Fruit fly (Drosophila melanogaster) whole organism, prepupa: ENCODE data around the gene CG1637.
A peak's percentile ranks its signal among the peaks of the same experiment; 100 is the strongest.

Experiments used
- CG10669 ChIP-seq: fragments of 200-800 bp; sonication (Bioruptor generic); optimal IDR thresholded peaks from 3 replicates; lab custom pipeline; 2018; ENCODE audit warnings: missing biosample characterization, mild to moderate bottlenecking, missing genetic modification characterization, moderate library complexity
- CG16779 ChIP-seq: fragments of 200-800 bp; sonication (Bioruptor generic); optimal IDR thresholded peaks from 3 replicates; lab custom pipeline; 2017; ENCODE audit warnings: missing biosample characterization, mild to moderate bottlenecking, missing genetic modification characterization
- CG3032 ChIP-seq: fragments of 200-800 bp; optimal IDR thresholded peaks from 2 replicates; lab custom pipeline; 2019; ENCODE audit warnings: missing biosample characterization, mild to moderate bottlenecking, missing genetic modification characterization, moderate library complexity
- CG6276 ChIP-seq: fragments of 200-800 bp; sonication (Bioruptor generic); optimal IDR thresholded peaks from 2 replicates; lab custom pipeline; 2017; ENCODE audit warnings: missing biosample characterization, mild to moderate bottlenecking, missing genetic modification characterization
- CG8319 ChIP-seq: fragments of 200-800 bp; sonication (Bioruptor generic); optimal IDR thresholded peaks from 3 replicates; lab custom pipeline; 2016; ENCODE audit warnings: missing biosample characterization, missing genetic modification characterization
- Eip78C ChIP-seq: fragments of 200-800 bp; sonication (Bioruptor generic); peaks from one replicate; lab custom pipeline; 2016; ENCODE audit warnings: missing biosample characterization, missing genetic modification characterization
- Gug ChIP-seq: fragments of 200-800 bp; sonication (Bioruptor generic); IDR thresholded peaks from 2 replicates; pipeline ENCODE4 v1.3.6; 2022; ENCODE audit warnings: missing biosample characterization, missing genetic modification characterization
- OdsH ChIP-seq: fragments of 200-800 bp; sonication (Bioruptor generic); optimal IDR thresholded peaks from 3 replicates; lab custom pipeline; 2016; ENCODE audit warnings: missing biosample characterization, missing genetic modification characterization
- lz ChIP-seq: fragments of 200-800 bp; sonication (Bioruptor generic); optimal IDR thresholded peaks from 3 replicates; lab custom pipeline; 2016; ENCODE audit warnings: missing biosample characterization, missing genetic modification characterization
- spab ChIP-seq: fragments of 200-800 bp; sonication (Bioruptor generic); optimal IDR thresholded peaks from 2 replicates; lab custom pipeline; 2017; ENCODE audit warnings: missing biosample characterization, mild to moderate bottlenecking, missing genetic modification characterization, missing genetic modification reagents
- svp ChIP-seq: fragments of 200-800 bp; sonication (Bioruptor generic); peaks from one replicate; lab custom pipeline; 2016; ENCODE audit warnings: missing biosample characterization, missing genetic modification characterization

- TF ChIP-seq CG10669 (GFP tag; lab: Kevin White, UChicago) (no peak), Gug (GFP tag; lab: Robert Waterston, UW) (no peak), CG6276 (GFP tag; lab: Kevin White, UChicago) (no peak), CG3032 (tag; lab: Kevin White, UChicago) (no peak), spab (GFP tag; lab: Kevin White, UChicago) (no peak), lz (GFP tag; lab: Kevin White, UChicago) (no peak), CG8319 (GFP tag; lab: Kevin White, UChicago) (no peak), CG16779 (tag; lab: Kevin White, UChicago) (no peak), svp (GFP tag; lab: Kevin White, UChicago) (peak; percentile 26), Eip78C (GFP tag; lab: Kevin White, UChicago) (no peak), OdsH (GFP tag; lab: Kevin White, UChicago) (no peak)
These were observed 36.7 kb downstream of the CG1637 start for dm6 chrX:10840892-10841564.
